Worm (Caenorhabditis elegans): ENCODE measurements around the gene sri-28.

DNA sequence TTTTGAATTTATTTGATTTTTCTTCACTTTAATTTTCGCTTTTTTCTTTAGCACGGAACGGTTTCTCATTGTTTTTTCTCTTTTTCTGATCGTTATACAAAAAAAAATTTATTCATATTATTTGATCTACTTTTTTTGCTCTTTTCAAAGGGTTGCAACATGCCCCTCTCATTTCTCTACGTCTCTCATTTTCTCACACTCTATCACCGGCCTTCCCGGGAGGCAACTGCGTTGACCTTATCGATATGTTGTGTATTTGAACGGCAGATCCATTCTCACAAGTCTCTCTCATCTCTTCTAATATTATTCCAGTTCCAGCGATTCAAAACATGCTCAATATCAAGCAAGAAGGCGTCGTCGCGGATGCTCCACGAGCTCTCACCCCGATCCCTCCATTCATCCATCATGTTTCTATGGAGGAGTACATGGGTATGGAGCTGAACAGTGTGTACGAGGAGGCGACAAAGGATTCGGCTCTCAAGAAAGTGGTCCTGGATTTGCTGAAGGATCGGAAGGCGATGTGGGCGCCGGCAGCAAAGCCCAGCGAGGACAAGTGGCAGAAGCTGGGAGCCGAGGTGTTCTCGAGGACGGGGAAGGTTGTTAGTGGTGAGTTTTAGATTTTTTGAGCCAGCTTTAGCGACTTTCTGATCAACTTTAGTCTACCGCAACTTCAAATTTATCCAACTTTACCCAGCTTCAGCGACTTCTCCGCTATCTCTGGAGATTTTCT lies 47.8 kb upstream of the sri-28 start, which contains the start of gene lido-9:
- TF ChIP-seq ceh-28 (tag; optimal IDR thresholded peaks at IDR 0.05) (no peak), nhr-43 (tag; optimal IDR thresholded peaks at IDR 0.05; ENCODE audit: poor library complexity, severe bottlenecking) (no peak), elt-3 (tag; optimal IDR thresholded peaks at IDR 0.05) (no peak), pqm-1 (tag; optimal IDR thresholded peaks at IDR 0.05) (no peak), nhr-237 (tag; optimal IDR thresholded peaks at IDR 0.05) (no peak), skn-1 (tag; optimal IDR thresholded peaks at IDR 0.05) (no peak), nhr-77 (tag; optimal IDR thresholded peaks at IDR 0.05) (no peak), ztf-11 (tag; optimal IDR thresholded peaks at IDR 0.05) (no peak), elt-1 (tag; optimal IDR thresholded peaks at IDR 0.05) (no peak), tbx-2 (tag; optimal IDR thresholded peaks at IDR 0.05) (no peak), nhr-12 (tag; optimal IDR thresholded peaks at IDR 0.05) (no peak), lin-39 (tag; optimal IDR thresholded peaks at IDR 0.05) (no peak), pha-4 (tag; optimal IDR thresholded peaks at IDR 0.05) (no peak)
